Worm (Caenorhabditis elegans) whole organism, early embryonic: ENCODE measurements around the gene C15H9.5.

Experiments
- aly-1 ChIP-seq: sonication (generic microtip); optimal IDR thresholded peaks from 2 replicates; lab custom pipeline; 2016; ENCODE audit warnings: missing genetic modification characterization, missing compliant biosample characterization
- ama-1 ChIP-seq: fragments of 150-350 bp; optimal IDR thresholded peaks from 2 replicates; lab custom pipeline; 2014
- ets-7 ChIP-seq: sonication (generic microtip); optimal IDR thresholded peaks from 2 replicates; lab custom pipeline; 2016; ENCODE audit warnings: missing genotype, missing genetic modification characterization, missing compliant biosample characterization
- flt-1 ChIP-seq: fragments of 200-800 bp; sonication (Bioruptor generic); IDR thresholded peaks from 2 replicates; pipeline ENCODE4 v1.3.6; 2022; ENCODE audit warnings: missing genetic modification characterization, missing compliant biosample characterization
- hmbx-1 ChIP-seq: sonication (generic microtip); optimal IDR thresholded peaks from 2 replicates; lab custom pipeline; 2016; ENCODE audit warnings: mild to moderate bottlenecking, missing genetic modification characterization, missing compliant biosample characterization
- tbx-11 ChIP-seq: fragments of 200-800 bp; sonication (Bioruptor generic); IDR thresholded peaks from 2 replicates; pipeline ENCODE4 v1.3.6; 2022; ENCODE audit warnings: missing genetic modification characterization, missing compliant biosample characterization

ce11 chrX:6103297-6103696 is 10.2 kb downstream of the C15H9.5 start, which contains the start of gene C15H9.11:
- TF ChIP-seq ama-1 (lab: Kevin White, UChicago), result no peak
- no peak for TF ChIP-seq tbx-11
- TF ChIP-seq flt-1, result no peak
- no peak for TF ChIP-seq ets-7 (tag; lab: Kevin White, UChicago)
- no peak for TF ChIP-seq aly-1 (tag; lab: Kevin White, UChicago)
- no peak for TF ChIP-seq hmbx-1
